Fruit fly (Drosophila melanogaster): ENCODE results near the gene Cpr62Bc.

Cpr62Bc gene

dm6 chr3L:1810288-1810687 is 31.6 kb downstream of the Cpr62Bc start, which contains the start of gene GV1 (continued):
- TF ChIP-seq achi (GFP tag; optimal IDR thresholded peaks at IDR 0.05) (no peak), Ets96B (tag; optimal IDR thresholded peaks at IDR 0.05) (peak; percentile 83), CG3032 (tag; optimal IDR thresholded peaks at IDR 0.05) (peak; percentile 59), CG11294 (GFP tag; IDR thresholded peaks at IDR 0.05) (peak; percentile 39; the same call in 1 of the 2 replicates), CG1621 (tag; optimal IDR thresholded peaks at IDR 0.05) (peak; percentile 89), fd85E (GFP tag; optimal IDR thresholded peaks at IDR 0.05) (no peak), CG31627 (GFP tag; optimal IDR thresholded peaks at IDR 0.05) (no peak), Lpt (GFP tag; optimal IDR thresholded peaks at IDR 0.05) (peak; percentile 57), CG16779 (tag; optimal IDR thresholded peaks at IDR 0.05) (peak; percentile 90), dsx (GFP tag; optimal IDR thresholded peaks at IDR 0.05; ENCODE audit: poor library complexity, severe bottlenecking) (peak; percentile 87), Hr4 (GFP tag; optimal IDR thresholded peaks at IDR 0.05) (peak; percentile 18), Ets21C (GFP tag; optimal IDR thresholded peaks at IDR 0.05) (no peak), Hr38 (GFP tag; optimal IDR thresholded peaks at IDR 0.05) (no peak), CG32006 (GFP tag; optimal IDR thresholded peaks at IDR 0.05) (peak; percentile 47), CG3919 (GFP tag; optimal IDR thresholded peaks at IDR 0.05) (peak; percentile 51), svp (GFP tag) (no peak), esn (GFP tag; optimal IDR thresholded peaks at IDR 0.05) (peak; percentile 30), Eip78C (GFP tag) (peak; percentile 75), Smox (GFP tag; optimal IDR thresholded peaks at IDR 0.05) (no peak)

dm6 chr3L:1808631-1809030 is 33.3 kb downstream of the Cpr62Bc start:
- TF ChIP-seq CG1621 (tag; optimal IDR thresholded peaks at IDR 0.05) (peak; percentile 85), Eip75B (GFP tag; optimal IDR thresholded peaks at IDR 0.05) (peak; percentile 84), Gug (GFP tag; IDR thresholded peaks at IDR 0.05) (peak; percentile 84), CG9139 (GFP tag; optimal IDR thresholded peaks at IDR 0.05) (no peak), CG7368 (GFP tag; optimal IDR thresholded peaks at IDR 0.05) (no peak), pdm3 (GFP tag; optimal IDR thresholded peaks at IDR 0.05) (peak; percentile 87), dac (GFP tag; optimal IDR thresholded peaks at IDR 0.05) (peak; percentile 28), CG3032 (tag; optimal IDR thresholded peaks at IDR 0.05) (peak; percentile 84), CG6163 (GFP tag; IDR thresholded peaks at IDR 0.05) (peak; percentile 93), ss (GFP tag; optimal IDR thresholded peaks at IDR 0.05) (peak; percentile 82 to 85), achi (GFP tag; optimal IDR thresholded peaks at IDR 0.05) (peak; percentile 85), CG10631 (GFP tag; optimal IDR thresholded peaks at IDR 0.05) (no peak), Sox14 (GFP tag; optimal IDR thresholded peaks at IDR 0.05) (peak; percentile 85), Hr38 (GFP tag; optimal IDR thresholded peaks at IDR 0.05) (no peak), CG11762 (GFP tag; optimal IDR thresholded peaks at IDR 0.05; ENCODE audit: insufficient read depth) (peak; percentile 80), Sox15 (GFP tag; optimal IDR thresholded peaks at IDR 0.05) (peak; percentile 72), vri (GFP tag; optimal IDR thresholded peaks at IDR 0.05) (no peak), CG11294 (GFP tag; IDR thresholded peaks at IDR 0.05) (peak; percentile 83), Met (GFP tag; optimal IDR thresholded peaks at IDR 0.05) (no peak), topi (GFP tag; optimal IDR thresholded peaks at IDR 0.05) (peak; percentile 75), fd59A (GFP tag; optimal IDR thresholded peaks at IDR 0.05) (peak; percentile 84), Ets21C (GFP tag; optimal IDR thresholded peaks at IDR 0.05) (peak; percentile 53), Lpt (GFP tag; optimal IDR thresholded peaks at IDR 0.05) (peak; percentile 79), CG8632 (GFP tag; optimal IDR thresholded peaks at IDR 0.05) (no peak), Ets96B (tag; optimal IDR thresholded peaks at IDR 0.05) (peak; percentile 86), CG6276 (GFP tag; optimal IDR thresholded peaks at IDR 0.05) (no peak), CG16779 (tag; optimal IDR thresholded peaks at IDR 0.05) (no peak), Eip93F (GFP tag; optimal IDR thresholded peaks at IDR 0.05) (no peak), Sox102F (GFP tag; optimal IDR thresholded peaks at IDR 0.05) (no peak), svp (GFP tag) (no peak), lz (GFP tag; optimal IDR thresholded peaks at IDR 0.05) (peak; percentile 62), CG8319 (GFP tag; optimal IDR thresholded peaks at IDR 0.05) (peak; percentile 75), fd85E (GFP tag; optimal IDR thresholded peaks at IDR 0.05) (no peak), Blimp-1 (GFP tag; optimal IDR thresholded peaks at IDR 0.05) (no peak), CG6854 (GFP tag; optimal IDR thresholded peaks at IDR 0.05) (no peak), cyc (GFP tag; optimal IDR thresholded peaks at IDR 0.05) (peak; percentile 68), CG31627 (GFP tag; optimal IDR thresholded peaks at IDR 0.05) (peak; percentile 73), eg (GFP tag; IDR thresholded peaks at IDR 0.05) (peak; percentile 95), acj6 (GFP tag; optimal IDR thresholded peaks at IDR 0.05) (peak; percentile 85), salr (GFP tag; optimal IDR thresholded peaks at IDR 0.05) (peak in 1 of 2 experiments; percentile 73), spab (GFP tag; optimal IDR thresholded peaks at IDR 0.05) (peak; percentile 82), fkh (GFP tag; optimal IDR thresholded peaks at IDR 0.05) (no peak)

Measured in whole organism, prepupa.